Worm (Caenorhabditis elegans): ENCODE data around the gene fbxb-54.

DNA sequence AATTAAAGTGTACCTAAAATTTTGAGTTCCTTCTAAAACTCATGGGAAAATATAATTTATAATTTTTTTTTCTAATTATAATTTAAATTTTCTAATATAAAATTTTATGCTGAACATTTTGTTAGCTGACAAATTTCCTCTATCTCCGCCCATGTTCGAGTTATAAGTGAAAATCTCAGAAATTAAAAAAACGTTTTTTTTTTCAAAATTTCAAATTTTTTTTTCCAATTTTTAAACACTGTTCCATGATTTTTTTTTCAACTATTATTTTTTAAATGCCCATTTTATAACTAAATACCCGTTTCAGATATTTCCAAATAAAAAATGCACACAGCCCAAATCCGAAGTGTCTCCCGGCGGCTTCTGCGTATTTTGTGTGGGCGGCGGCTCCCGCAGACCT lies 37.2 kb downstream of the fbxb-54 start, which contains the start of gene Y51H7BR.8:
- TF ChIP-seq him-1 (tag; optimal IDR thresholded peaks at IDR 0.05) (no peak), dao-5 (tag; optimal IDR thresholded peaks at IDR 0.05) (no peak)
